Fruit fly (Drosophila melanogaster) whole organism, embryonic: ENCODE results near the gene vsg.

Experiments used
- CG10321 ChIP-seq: fragments of 200-800 bp; sonication (Bioruptor generic); IDR thresholded peaks from 2 replicates; pipeline ENCODE4 v1.3.6; 2022; ENCODE audit warnings: missing biosample characterization, missing genetic modification characterization
- CG10543 ChIP-seq: fragments of 200-800 bp; sonication (Bioruptor generic); optimal IDR thresholded peaks from 3 replicates; lab custom pipeline; 2017; ENCODE audit warnings: missing biosample characterization, mild to moderate bottlenecking, missing genetic modification characterization, moderate library complexity
- CG11560 ChIP-seq: fragments of 200-800 bp; sonication (Bioruptor generic); IDR thresholded peaks from 3 replicates; pipeline ENCODE4 v1.3.6; 2022; ENCODE audit warnings: missing biosample characterization, missing genetic modification characterization
- CG11695 ChIP-seq: fragments of 200-800 bp; sonication (Bioruptor generic); IDR thresholded peaks from 3 replicates; pipeline ENCODE4 v1.3.6; 2022; ENCODE audit warnings: missing biosample characterization, missing genetic modification characterization
- CG11723 ChIP-seq: fragments of 200-800 bp; sonication (Bioruptor generic); optimal IDR thresholded peaks from 2 replicates; lab custom pipeline; 2017; ENCODE audit warnings: missing biosample characterization, mild to moderate bottlenecking, missing genetic modification characterization
- CG12219 ChIP-seq: fragments of 200-800 bp; sonication (Bioruptor generic); optimal IDR thresholded peaks from 3 replicates; lab custom pipeline; 2018; ENCODE audit warnings: missing biosample characterization, mild to moderate bottlenecking, missing genetic modification characterization
- CG13123 ChIP-seq: fragments of 200-800 bp; sonication (Bioruptor generic); optimal IDR thresholded peaks from 2 replicates; lab custom pipeline; 2016; ENCODE audit warnings: missing biosample characterization, missing genetic modification characterization
- CG13287 ChIP-seq: fragments of 200-800 bp; sonication (Bioruptor generic); IDR thresholded peaks from 2 replicates; pipeline ENCODE4 v1.3.6; 2022; ENCODE audit warnings: missing biosample characterization, missing genetic modification characterization; ENCODE audit not compliant: partially characterized antibody
- CG13624 ChIP-seq: fragments of 200-800 bp; sonication (Bioruptor generic); optimal IDR thresholded peaks from 2 replicates; lab custom pipeline; 2016; ENCODE audit warnings: missing biosample characterization, missing genetic modification characterization
- CG13775 ChIP-seq: fragments of 200-800 bp; sonication (Bioruptor generic); optimal IDR thresholded peaks from 3 replicates; lab custom pipeline; 2017; ENCODE audit warnings: missing biosample characterization, mild to moderate bottlenecking, missing genetic modification characterization
- CG14441 ChIP-seq: fragments of 200-800 bp; sonication (Bioruptor generic); IDR thresholded peaks from 2 replicates; pipeline ENCODE4 v1.3.6; 2022; ENCODE audit warnings: missing biosample characterization, missing genetic modification characterization
- CG15479 ChIP-seq: fragments of 200-800 bp; sonication (Bioruptor generic); optimal IDR thresholded peaks from 3 replicates; lab custom pipeline; 2019; ENCODE audit warnings: missing biosample characterization, mild to moderate bottlenecking, missing genetic modification characterization, moderate library complexity
- CG15514 ChIP-seq: fragments of 200-800 bp; sonication (Bioruptor generic); optimal IDR thresholded peaks from 3 replicates; lab custom pipeline; 2017; ENCODE audit warnings: missing biosample characterization, missing genetic modification characterization, mild to moderate bottlenecking, moderate library complexity, missing genetic modification reagents
- CG15601 ChIP-seq: fragments of 200-800 bp; sonication (Bioruptor generic); optimal IDR thresholded peaks from 3 replicates; lab custom pipeline; 2019; ENCODE audit warnings: missing biosample characterization, mild to moderate bottlenecking, missing genetic modification characterization, moderate library complexity
- CG16779 ChIP-seq: fragments of 200-800 bp; sonication (Bioruptor generic); IDR thresholded peaks from 2 replicates; pipeline ENCODE4 v1.3.6; 2022; ENCODE audit warnings: missing biosample characterization, missing genetic modification characterization
- CG17359 ChIP-seq: fragments of 200-800 bp; sonication (Bioruptor generic); optimal IDR thresholded peaks from 3 replicates; lab custom pipeline; 2018; ENCODE audit warnings: missing biosample characterization, mild to moderate bottlenecking, missing genetic modification characterization, moderate library complexity
- CG17612 ChIP-seq: fragments of 200-800 bp; sonication (Bioruptor generic); IDR thresholded peaks from 2 replicates; pipeline ENCODE4 v1.3.6; 2022; ENCODE audit warnings: missing biosample characterization, missing genetic modification characterization
- CG17912 ChIP-seq: fragments of 200-800 bp; sonication (Bioruptor generic); optimal IDR thresholded peaks from 2 replicates; lab custom pipeline; 2018; ENCODE audit warnings: missing biosample characterization, mild to moderate bottlenecking, missing genetic modification characterization
- CG2875 ChIP-seq: fragments of 200-800 bp; sonication (Bioruptor generic); optimal IDR thresholded peaks from 2 replicates; lab custom pipeline; 2017; ENCODE audit warnings: missing biosample characterization, mild to moderate bottlenecking, missing genetic modification characterization, missing genetic modification reagents
- CG4404 ChIP-seq: fragments of 200-800 bp; sonication (Bioruptor generic); IDR thresholded peaks from 2 replicates; pipeline ENCODE4 v1.3.6; 2022; ENCODE audit warnings: missing biosample characterization, missing genetic modification characterization
- CG6175 ChIP-seq: fragments of 200-800 bp; sonication (Bioruptor generic); IDR thresholded peaks from 3 replicates; pipeline ENCODE4 v1.3.6; 2022; ENCODE audit warnings: missing biosample characterization, missing genetic modification characterization
- CG6272 ChIP-seq: fragments of 200-800 bp; sonication (Bioruptor generic); IDR thresholded peaks from 2 replicates; pipeline ENCODE4 v1.3.6; 2022; ENCODE audit warnings: missing biosample characterization, missing genetic modification characterization
- CG6689 ChIP-seq: fragments of 200-800 bp; sonication (Bioruptor generic); IDR thresholded peaks from 2 replicates; pipeline ENCODE4 v1.3.6; 2022; ENCODE audit warnings: missing biosample characterization, missing genetic modification characterization
- CG7271 ChIP-seq: fragments of 200-800 bp; sonication (Bioruptor generic); optimal IDR thresholded peaks from 2 replicates; lab custom pipeline; 2018; ENCODE audit warnings: missing biosample characterization, mild to moderate bottlenecking, missing genetic modification characterization, moderate library complexity
- CG7987 ChIP-seq: fragments of 200-800 bp; sonication (Bioruptor generic); optimal IDR thresholded peaks from 2 replicates; lab custom pipeline; 2018; ENCODE audit warnings: missing biosample characterization, mild to moderate bottlenecking, missing genetic modification characterization, moderate library complexity
- CG8478 ChIP-seq: fragments of >200 bp; optimal IDR thresholded peaks from 2 replicates; lab custom pipeline; 2018
- CG9797 ChIP-seq: fragments of 200-800 bp; sonication (Bioruptor generic); optimal IDR thresholded peaks from 3 replicates; lab custom pipeline; 2018; ENCODE audit warnings: missing biosample characterization, mild to moderate bottlenecking, missing genetic modification characterization
- CG9817 ChIP-seq: fragments of 200-800 bp; sonication (Bioruptor generic); optimal IDR thresholded peaks from 2 replicates; lab custom pipeline; 2018; ENCODE audit warnings: missing biosample characterization, mild to moderate bottlenecking, missing genetic modification characterization, moderate library complexity
- CkIIα-i1 ChIP-seq: fragments of 200-800 bp; sonication (Bioruptor generic); IDR thresholded peaks from 2 replicates; pipeline ENCODE4 v1.3.6; 2022; ENCODE audit warnings: missing biosample characterization, missing genetic modification characterization
- GATAe ChIP-seq: fragments of 200-800 bp; sonication (Bioruptor generic); conservative IDR thresholded peaks from 2 replicates; pipeline ENCODE4 v1.3.6; 2022; ENCODE audit warnings: missing biosample characterization, missing genetic modification characterization
- Pdp1 ChIP-seq, 2 experiments: fragments of 200-800 bp; sonication (Bioruptor generic); optimal IDR thresholded peaks; 3 replicates each; lab custom pipeline; 2016; ENCODE audit warnings: missing biosample characterization in 2 of 2, missing genetic modification characterization in 2 of 2, mild to moderate bottlenecking in 1 of 2, moderate library complexity in 1 of 2
- Ravus ChIP-seq: fragments of 200-800 bp; sonication (Bioruptor generic); IDR thresholded peaks from 2 replicates; pipeline ENCODE4 v1.3.6; 2022; ENCODE audit warnings: missing biosample characterization, missing genetic modification characterization
- Sin3A ChIP-seq: fragments of >200 bp; optimal IDR thresholded peaks from 2 replicates; lab custom pipeline; 2018
- YL-1 ChIP-seq: fragments of 200-800 bp; sonication (Bioruptor generic); optimal IDR thresholded peaks from 3 replicates; lab custom pipeline; 2017; ENCODE audit warnings: missing biosample characterization, mild to moderate bottlenecking, missing genetic modification characterization
- abd-A ChIP-seq: fragments of 200-800 bp; sonication (Bioruptor generic); optimal IDR thresholded peaks from 3 replicates; lab custom pipeline; 2019; ENCODE audit warnings: missing biosample characterization, mild to moderate bottlenecking, missing genetic modification characterization, moderate library complexity
- ac ChIP-seq: fragments of 200-800 bp; sonication (Bioruptor generic); optimal IDR thresholded peaks from 3 replicates; lab custom pipeline; 2017; ENCODE audit warnings: missing biosample characterization, mild to moderate bottlenecking, missing genetic modification characterization
- ato ChIP-seq: fragments of 200-800 bp; sonication (Bioruptor generic); IDR thresholded peaks from 2 replicates; pipeline ENCODE4 v1.3.6; 2022; ENCODE audit warnings: missing biosample characterization, missing genetic modification characterization; ENCODE audit not compliant: partially characterized antibody
- br ChIP-seq: fragments of >200 bp; optimal IDR thresholded peaks from 2 replicates; lab custom pipeline; 2017
- btn ChIP-seq: fragments of 200-800 bp; sonication (Bioruptor generic); optimal IDR thresholded peaks from 2 replicates; lab custom pipeline; 2016; ENCODE audit warnings: missing biosample characterization, missing genetic modification characterization
- caup ChIP-seq: fragments of 200-800 bp; sonication (Bioruptor generic); optimal IDR thresholded peaks from 3 replicates; lab custom pipeline; 2017; ENCODE audit warnings: missing biosample characterization, mild to moderate bottlenecking, missing genetic modification characterization, moderate library complexity; ENCODE audit not compliant: severe bottlenecking
- disco-r ChIP-seq: fragments of 200-800 bp; sonication (Bioruptor generic); optimal IDR thresholded peaks from 2 replicates; lab custom pipeline; 2016; ENCODE audit warnings: missing biosample characterization, missing genetic modification characterization
- ewg ChIP-seq: fragments of 200-800 bp; sonication (Bioruptor generic); optimal IDR thresholded peaks from 3 replicates; lab custom pipeline; 2017; ENCODE audit warnings: mild to moderate bottlenecking, missing biosample characterization, missing genetic modification reagents, missing genetic modification characterization
- gem ChIP-seq: fragments of 200-800 bp; sonication (Bioruptor generic); optimal IDR thresholded peaks from 2 replicates; lab custom pipeline; 2019; ENCODE audit warnings: missing biosample characterization, mild to moderate bottlenecking, missing genetic modification characterization, moderate library complexity
- insv ChIP-seq, 2 experiments: fragments of 200-800 bp; sonication (Bioruptor generic); optimal IDR thresholded peaks; 3 replicates each; lab custom pipeline; 2016 to 2018; ENCODE audit warnings: missing biosample characterization in 2 of 2, missing genetic modification characterization in 2 of 2
- knrl ChIP-seq: fragments of 200-800 bp; sonication (Bioruptor generic); IDR thresholded peaks from 3 replicates; pipeline ENCODE4 v1.3.6; 2022; ENCODE audit warnings: missing biosample characterization, missing genetic modification characterization; ENCODE audit not compliant: partially characterized antibody
- lola ChIP-seq, 3 experiments: fragments of >200 bp in 2 of 3; fragments of 200-800 bp in 1 of 3; sonication (Bioruptor generic) in 1 of 3; optimal IDR thresholded peaks; 2 replicates each; lab custom pipeline; 2017 to 2019; ENCODE audit warnings: missing biosample characterization in 3 of 3, missing genetic modification characterization in 3 of 3, mild to moderate bottlenecking in 1 of 3, moderate library complexity in 1 of 3
- luna ChIP-seq: fragments of 200-800 bp; sonication (Bioruptor generic); optimal IDR thresholded peaks from 2 replicates; lab custom pipeline; 2016; ENCODE audit warnings: missing biosample characterization, missing genetic modification characterization
- slp2 ChIP-seq: fragments of 200-800 bp; sonication (Bioruptor generic); optimal IDR thresholded peaks from 2 replicates; lab custom pipeline; 2016; ENCODE audit warnings: missing biosample characterization, missing genetic modification characterization
- vfl ChIP-seq: fragments of 200-800 bp; sonication (Bioruptor generic); optimal IDR thresholded peaks from 2 replicates; lab custom pipeline; 2016; ENCODE audit warnings: missing biosample characterization, missing genetic modification characterization
- zen2 ChIP-seq: fragments of 200-800 bp; sonication (Bioruptor generic); IDR thresholded peaks from 3 replicates; pipeline ENCODE4 v1.3.6; 2022; ENCODE audit warnings: missing biosample characterization, missing genetic modification characterization; ENCODE audit not compliant: partially characterized antibody

vsg gene

dm6 chr3L:9744060-9744549 lies 30.0 kb downstream of the vsg start:
- peak; percentile 95 for TF ChIP-seq CG6689 (GFP tag; lab: Robert Waterston, UW)
- peak; percentile 68 for TF ChIP-seq caup (GFP tag; lab: Kevin White, UChicago)
- TF ChIP-seq CG13287 (GFP tag; lab: Robert Waterston, UW), result no peak
- TF ChIP-seq abd-A (tag; lab: Kevin White, UChicago), result peak; percentile 29
- peak; percentile 41 for TF ChIP-seq Ravus (GFP tag; lab: Robert Waterston, UW)
- TF ChIP-seq lola (GFP tag; optimal IDR thresholded peaks at IDR 0.05; lab: Kevin White, UChicago), result peak in 1 of 3 experiments; percentile 83
- peak; percentile 58 to 76 for TF ChIP-seq Pdp1 (GFP tag; optimal IDR thresholded peaks at IDR 0.05; lab: Kevin White, UChicago)
- peak; percentile 70 for TF ChIP-seq CG13775
- peak; percentile 80 for TF ChIP-seq CG9817 (tag; lab: Kevin White, UChicago)
- TF ChIP-seq ato (GFP tag; lab: Robert Waterston, UW), result no peak
- peak; percentile 88 for TF ChIP-seq CG17359 (tag; lab: Kevin White, UChicago)
- TF ChIP-seq CG15514, result peak; percentile 74
- peak; percentile 94 for TF ChIP-seq gem (tag; lab: Kevin White, UChicago)
- TF ChIP-seq CG7271, result no peak
- no peak for TF ChIP-seq knrl
- no peak for TF ChIP-seq zen2 (GFP tag; lab: Robert Waterston, UW)
- TF ChIP-seq CG14441, result peak; percentile 84
- TF ChIP-seq CG11695, result peak; percentile 94
- TF ChIP-seq disco-r, result peak; percentile 62
- TF ChIP-seq CG17912 (GFP tag; lab: Kevin White, UChicago), result no peak
- no peak for TF ChIP-seq luna
- peak; percentile 31 for TF ChIP-seq slp2 (GFP tag; lab: Kevin White, UChicago)
- TF ChIP-seq CG7987, result peak; percentile 63
- TF ChIP-seq CG13624 (GFP tag; lab: Kevin White, UChicago), result peak; percentile 72
- peak; percentile 45 for TF ChIP-seq CG10543 (GFP tag; lab: Kevin White, UChicago)
- no peak for TF ChIP-seq Sin3A
- TF ChIP-seq ac (GFP tag; lab: Kevin White, UChicago), result peak; percentile 34
- TF ChIP-seq CG9797 (GFP tag; lab: Kevin White, UChicago), result peak; percentile 10
- no peak for TF ChIP-seq CG8478 (lab: Kevin White, UChicago)
- TF ChIP-seq CG6272, result peak; percentile 70
- 0 out of 2 replicates have a peak, but pooled peaks have one; percentile 42 for TF ChIP-seq CG16779
- TF ChIP-seq CG17612 (GFP tag; lab: Robert Waterston, UW), result peak; percentile 72
- TF ChIP-seq br (lab: Kevin White, UChicago), result no peak
- peak; percentile 55; the same call in 1 of the 3 replicates for TF ChIP-seq CG6175 (GFP tag; lab: Robert Waterston, UW)
- TF ChIP-seq GATAe (GFP tag; lab: Robert Waterston, UW), result peak; percentile 49
- TF ChIP-seq insv (GFP tag; optimal IDR thresholded peaks at IDR 0.05; lab: Kevin White, UChicago), result no peak
- peak; percentile 76 for TF ChIP-seq CG15601 (tag; lab: Kevin White, UChicago)
- TF ChIP-seq CG12219 (GFP tag; lab: Kevin White, UChicago), result peak; percentile 62
- peak; percentile 66 for TF ChIP-seq ewg
- peak; percentile 64 for TF ChIP-seq vfl (GFP tag; lab: Kevin White, UChicago)
- TF ChIP-seq CG11560, result peak; percentile 65; the same call in 2 of the 3 replicates
- no peak for TF ChIP-seq CG15479 (GFP tag; lab: Kevin White, UChicago)
- TF ChIP-seq CG10321, result peak; percentile 41; the same call in 1 of the 2 replicates
- TF ChIP-seq btn (GFP tag; lab: Kevin White, UChicago), result peak; percentile 77
- TF ChIP-seq CG13123 (GFP tag; lab: Kevin White, UChicago), result no peak
- TF ChIP-seq YL-1 (GFP tag; lab: Kevin White, UChicago), result peak; percentile 12
- peak; percentile 59 for TF ChIP-seq CG11723
- peak; percentile 69 for TF ChIP-seq CG4404 (GFP tag; lab: Robert Waterston, UW)
- TF ChIP-seq CkIIα-i1, result peak; percentile 44; the same call in 1 of the 2 replicates
- peak; percentile 82 for TF ChIP-seq CG2875 (GFP tag; lab: Kevin White, UChicago)
